Worm (Caenorhabditis elegans): ENCODE results near the gene crh-1.

Gene crh-1

ce11 chrIII:11719400-11719875 is 61.9 kb downstream of the crh-1 start, which contains the start of the genes elb-1 and Y41C4A.11:
TSS of gene elb-1 (minus strand) at chrIII:11719450.
TSS of gene Y41C4A.11 (plus strand) at chrIII:11719860.
- TF ChIP-seq fos-1 (tag; optimal IDR thresholded peaks at IDR 0.05) (peak; percentile 26), nhr-21 (tag; optimal IDR thresholded peaks at IDR 0.05) (no peak), sem-4 (tag; optimal IDR thresholded peaks at IDR 0.05) (peak; percentile 65), sma-3 (GFP tag; optimal IDR thresholded peaks at IDR 0.05) (peak; percentile 64), lin-13 (GFP tag; optimal IDR thresholded peaks at IDR 0.05) (peak; percentile 45), nhr-25 (tag; optimal IDR thresholded peaks at IDR 0.05) (peak; percentile 45), nhr-6 (tag; optimal IDR thresholded peaks at IDR 0.05) (no peak), lin-11 (tag; optimal IDR thresholded peaks at IDR 0.05) (peak; percentile 40), mab-5 (tag; optimal IDR thresholded peaks at IDR 0.05) (peak; percentile 49), ZK546.5 (tag; optimal IDR thresholded peaks at IDR 0.05) (no peak), F13H6.1 (tag; optimal IDR thresholded peaks at IDR 0.05) (peak; percentile 76), gmeb-1 (tag; optimal IDR thresholded peaks at IDR 0.05) (peak; percentile 99), unc-55 (GFP tag; optimal IDR thresholded peaks at IDR 0.05) (peak; percentile 78), lsy-2 (tag; optimal IDR thresholded peaks at IDR 0.05) (peak; percentile 21 to 78), ama-1 (optimal IDR thresholded peaks at IDR 0.05) (no peak), lin-39 (tag; optimal IDR thresholded peaks at IDR 0.05) (no peak), peb-1 (tag; optimal IDR thresholded peaks at IDR 0.05) (no peak), Y55F3AM.14 (GFP tag; optimal IDR thresholded peaks at IDR 0.05) (no peak), nhr-12 (tag; optimal IDR thresholded peaks at IDR 0.05) (no peak), crh-2 (tag; optimal IDR thresholded peaks at IDR 0.05) (peak; percentile 63), ztf-11 (tag; optimal IDR thresholded peaks at IDR 0.05) (no peak), nhr-129 (tag; optimal IDR thresholded peaks at IDR 0.05) (peak; percentile 56), unc-39 (tag; optimal IDR thresholded peaks at IDR 0.05) (no peak), C34F6.9 (tag; optimal IDR thresholded peaks at IDR 0.05) (peak; percentile 55), ztf-1 (GFP tag; conservative IDR thresholded peaks at IDR 0.05) (no peak), egl-27 (tag; optimal IDR thresholded peaks at IDR 0.05) (peak; percentile 33), mdl-1 (tag; optimal IDR thresholded peaks at IDR 0.05) (no peak)

ce11 chrIII:11721405-11721804 is 63.8 kb downstream of the crh-1 start, which contains the start of gene Y41C4A.32:
TSS of gene Y41C4A.32 (plus strand) at chrIII:11721706.
- TF ChIP-seq lin-13 (GFP tag; optimal IDR thresholded peaks at IDR 0.05) (no peak), fos-1 (tag; optimal IDR thresholded peaks at IDR 0.05) (peak; percentile 11)

- TF ChIP-seq lsy-2 (tag; optimal IDR thresholded peaks at IDR 0.05) (no peak), R02D3.7 (tag; optimal IDR thresholded peaks at IDR 0.05) (no peak), skn-1 (tag; optimal IDR thresholded peaks at IDR 0.05) (no peak), ceh-16 (tag; optimal IDR thresholded peaks at IDR 0.05) (no peak), aly-2 (tag; optimal IDR thresholded peaks at IDR 0.05) (no peak), nhr-23 (tag; optimal IDR thresholded peaks at IDR 0.05) (no peak), ztf-11 (tag; optimal IDR thresholded peaks at IDR 0.05) (no peak), ceh-82 (tag; optimal IDR thresholded peaks at IDR 0.05) (no peak), mdl-1 (tag; optimal IDR thresholded peaks at IDR 0.05) (no peak), peb-1 (tag; optimal IDR thresholded peaks at IDR 0.05) (no peak), nhr-12 (tag; optimal IDR thresholded peaks at IDR 0.05) (no peak), unc-39 (tag; optimal IDR thresholded peaks at IDR 0.05) (no peak), blmp-1 (tag; optimal IDR thresholded peaks at IDR 0.05; ENCODE audit: insufficient read depth) (no peak), lin-13 (GFP tag; optimal IDR thresholded peaks at IDR 0.05) (no peak), elt-3 (tag; optimal IDR thresholded peaks at IDR 0.05) (no peak), Y55F3AM.14 (GFP tag; optimal IDR thresholded peaks at IDR 0.05) (no peak), fos-1 (tag; optimal IDR thresholded peaks at IDR 0.05) (no peak), sem-4 (tag; optimal IDR thresholded peaks at IDR 0.05) (no peak), snpc-4 (tag; optimal IDR thresholded peaks at IDR 0.05) (no peak)
Observed at ce11 chrIII:11726590-11726989, 69.0 kb downstream of the crh-1 start, which contains the start of gene Y41C4A.12. TSS of gene Y41C4A.12 (minus strand) at chrIII:11726690.

- peak; percentile 21 for TF ChIP-seq fos-1 (tag; optimal IDR thresholded peaks at IDR 0.05)
- TF ChIP-seq nhr-21 (tag; optimal IDR thresholded peaks at IDR 0.05), result peak; percentile 12
- TF ChIP-seq nhr-6 (tag; optimal IDR thresholded peaks at IDR 0.05), result no peak
- TF ChIP-seq gmeb-1 (tag; optimal IDR thresholded peaks at IDR 0.05), result no peak
Observed at ce11 chrIII:11727010-11727409, 69.4 kb downstream of the crh-1 start.
